Worm (Caenorhabditis elegans) whole organism, early embryonic: ENCODE measurements around the gene sulp-5.

Experiments used
- B0310.2 ChIP-seq: sonication (generic microtip); optimal IDR thresholded peaks from 2 replicates; lab custom pipeline; 2016; ENCODE audit warnings: mild to moderate bottlenecking, missing genetic modification characterization, missing compliant biosample characterization
- F13C5.2 ChIP-seq: sonication (generic microtip); optimal IDR thresholded peaks from 2 replicates; lab custom pipeline; 2017; ENCODE audit warnings: mild to moderate bottlenecking, missing genetic modification characterization, inconsistent platforms, missing compliant biosample characterization
- ama-1 ChIP-seq: fragments of 150-350 bp; optimal IDR thresholded peaks from 2 replicates; lab custom pipeline; 2014
- ceh-13 ChIP-seq: fragments of 200-800 bp; sonication (Bioruptor generic); optimal IDR thresholded peaks from 2 replicates; lab custom pipeline; 2018; ENCODE audit warnings: mild to moderate bottlenecking, missing genetic modification characterization, missing compliant biosample characterization
- ets-7 ChIP-seq: sonication (generic microtip); optimal IDR thresholded peaks from 2 replicates; lab custom pipeline; 2016; ENCODE audit warnings: missing genotype, missing genetic modification characterization, missing compliant biosample characterization
- flt-1 ChIP-seq: fragments of 200-800 bp; sonication (Bioruptor generic); IDR thresholded peaks from 2 replicates; pipeline ENCODE4 v1.3.6; 2022; ENCODE audit warnings: missing genetic modification characterization, missing compliant biosample characterization
- hnd-1 ChIP-seq: sonication (generic microtip); optimal IDR thresholded peaks from 2 replicates; lab custom pipeline; 2016; ENCODE audit warnings: missing genetic modification characterization, missing compliant biosample characterization
- scrt-1 ChIP-seq: fragments of 200-800 bp; sonication (Bioruptor generic); IDR thresholded peaks from 2 replicates; pipeline ENCODE4 v1.3.6; 2022; ENCODE audit warnings: missing genetic modification characterization, missing compliant biosample characterization
- sea-1 ChIP-seq: fragments of 200-800 bp; sonication (Bioruptor generic); conservative IDR thresholded peaks from 2 replicates; pipeline ENCODE4 v1.3.6; 2022; ENCODE audit warnings: missing genetic modification characterization, missing compliant biosample characterization

DNA sequence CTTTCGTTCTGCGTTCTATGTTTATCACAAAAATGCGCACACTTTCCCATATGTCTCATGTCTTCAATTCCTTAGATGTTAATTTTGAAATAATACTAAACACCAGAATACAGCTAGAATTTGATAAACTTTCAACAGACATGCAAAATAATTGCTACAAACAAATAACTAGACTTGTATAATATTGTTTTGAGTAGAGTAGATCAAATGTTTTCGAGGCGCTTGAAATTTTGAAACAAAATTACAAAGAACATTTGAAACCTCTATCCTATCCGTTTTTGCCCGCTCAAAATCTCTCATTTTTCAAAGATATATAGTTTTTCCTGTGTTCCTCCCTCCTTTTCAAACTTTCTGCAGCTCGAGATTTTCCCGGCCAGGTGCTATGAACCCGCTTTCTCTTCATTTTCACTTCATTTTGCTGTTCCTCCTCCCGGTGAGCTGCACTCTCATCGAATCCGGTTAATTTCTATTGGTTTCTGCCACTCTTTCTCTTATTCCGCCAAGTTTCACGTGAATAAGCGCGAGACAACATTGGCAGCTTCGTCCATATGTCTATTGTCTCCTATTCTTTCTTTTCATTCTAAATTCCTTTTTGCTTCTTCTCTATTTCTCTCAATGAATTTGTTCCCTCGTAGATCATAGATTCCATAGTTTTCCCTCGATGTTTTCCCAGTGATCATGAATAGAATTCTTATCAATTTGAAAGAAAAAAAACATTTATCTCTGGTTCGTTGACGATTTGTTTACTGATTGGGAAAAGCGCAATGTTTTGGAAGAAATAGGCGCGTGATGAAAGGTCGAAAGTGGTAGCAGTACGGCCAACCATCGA is 42.1 kb downstream of the sulp-5 start:
- no peak for TF ChIP-seq B0310.2
- no peak for TF ChIP-seq ama-1 (lab: Kevin White, UChicago)
- no peak for TF ChIP-seq flt-1 (GFP tag; lab: Robert Waterston, UW)
- TF ChIP-seq scrt-1 (GFP tag; lab: Robert Waterston, UW): no peak
- TF ChIP-seq ceh-13: no peak
- TF ChIP-seq ets-7 (tag; lab: Kevin White, UChicago): no peak
- TF ChIP-seq F13C5.2 (tag; lab: Kevin White, UChicago): no peak
- no peak for TF ChIP-seq sea-1 (GFP tag; lab: Robert Waterston, UW)
- no peak for TF ChIP-seq hnd-1
